Fruit fly (Drosophila melanogaster): ENCODE measurements around the gene CG33995.

CG33995 gene

DNA sequence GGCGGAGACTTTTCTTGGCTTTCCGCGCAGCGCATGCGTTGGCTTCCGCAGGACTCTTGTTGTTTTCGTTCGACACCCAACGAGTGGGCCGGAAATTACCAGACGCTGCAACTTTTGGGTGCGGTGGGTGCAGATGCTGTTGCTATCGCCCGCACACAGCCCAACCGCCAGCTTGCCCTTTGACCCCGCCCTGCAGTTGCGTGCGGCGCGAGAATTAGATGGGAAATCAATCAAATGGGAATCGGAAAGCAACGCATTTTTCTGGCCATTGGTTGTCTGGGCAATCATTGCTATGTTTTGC, 37.7 kb upstream of the CG33995 start:
- no peak for TF ChIP-seq Myc (optimal IDR thresholded peaks at IDR 0.05)
- peak; percentile 21 for TF ChIP-seq Dif (GFP tag; optimal IDR thresholded peaks at IDR 0.05; ENCODE audit: partially characterized antibody)
- no peak for TF ChIP-seq lola (GFP tag; optimal IDR thresholded peaks at IDR 0.05)
- TF ChIP-seq CrebA (GFP tag; optimal IDR thresholded peaks at IDR 0.05; ENCODE audit: borderline replicate concordance) = no peak
- TF ChIP-seq OdsH (GFP tag; optimal IDR thresholded peaks at IDR 0.05) = no peak
- TF ChIP-seq jim (GFP tag; optimal IDR thresholded peaks at IDR 0.05) = no peak

DNA sequence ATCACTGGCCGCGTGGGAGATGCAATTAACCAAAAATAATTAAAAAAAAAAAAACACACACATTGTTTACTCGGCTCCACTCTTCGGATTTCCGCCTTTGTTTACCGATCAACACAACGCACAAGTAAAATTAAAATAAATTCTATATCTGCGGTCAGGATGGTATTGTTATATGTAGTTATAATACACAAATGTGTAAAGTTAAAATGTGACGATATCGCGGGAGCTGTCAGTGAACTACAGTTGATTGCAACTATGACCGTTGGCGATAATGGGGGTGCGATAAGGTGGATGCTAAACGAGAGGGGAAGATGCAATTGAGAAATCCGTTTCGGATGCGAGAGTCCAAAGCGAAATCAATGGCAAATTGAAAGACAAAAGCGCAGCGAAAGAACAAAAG, 36.7 kb upstream of the CG33995 start:
- no peak for TF ChIP-seq dl (GFP tag; optimal IDR thresholded peaks at IDR 0.05; ENCODE audit: insufficient read depth in 1 of 2, partially characterized antibody in 2 of 2)
- TF ChIP-seq N (GFP tag; optimal IDR thresholded peaks at IDR 0.05) = no peak
- no peak for TF ChIP-seq CrebA (GFP tag; optimal IDR thresholded peaks at IDR 0.05; ENCODE audit: borderline replicate concordance)
- TF ChIP-seq rgr (GFP tag; optimal IDR thresholded peaks at IDR 0.05) = no peak
- TF ChIP-seq Rel (GFP tag; optimal IDR thresholded peaks at IDR 0.05) = no peak
- TF ChIP-seq Rel (tag; optimal IDR thresholded peaks at IDR 0.05) = no peak
- TF ChIP-seq psq (GFP tag; optimal IDR thresholded peaks at IDR 0.05) = no peak
- TF ChIP-seq br (GFP tag; optimal IDR thresholded peaks at IDR 0.05) = no peak
- no peak for TF ChIP-seq OdsH (GFP tag; optimal IDR thresholded peaks at IDR 0.05)
- no peak for TF ChIP-seq Hr78 (GFP tag; optimal IDR thresholded peaks at IDR 0.05)
- TF ChIP-seq Dif (GFP tag; optimal IDR thresholded peaks at IDR 0.05; ENCODE audit: partially characterized antibody) = no peak
- no peak for TF ChIP-seq Hnf4 (GFP tag; optimal IDR thresholded peaks at IDR 0.05)
- TF ChIP-seq Jra (GFP tag; optimal IDR thresholded peaks at IDR 0.05) = no peak
- no peak for TF ChIP-seq sv (GFP tag; optimal IDR thresholded peaks at IDR 0.05)

DNA sequence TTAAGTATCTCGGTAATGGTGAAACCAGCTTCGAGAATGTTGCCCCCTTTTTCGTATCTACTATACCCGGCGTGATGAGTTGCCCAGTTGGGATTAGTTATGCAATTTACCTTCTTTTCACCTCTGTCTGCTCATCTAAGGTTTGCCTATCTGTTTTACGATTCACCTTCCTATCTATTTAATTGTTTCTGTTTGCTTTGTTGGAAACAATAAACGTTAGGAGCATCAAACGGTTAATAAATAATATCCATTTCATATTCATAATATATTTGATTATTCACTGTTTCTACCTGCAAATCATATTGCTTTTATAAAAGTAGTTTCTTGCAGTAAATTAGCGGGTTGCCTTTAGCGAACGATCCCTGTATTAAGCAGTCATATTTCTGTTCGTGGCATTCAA, 35.8 kb upstream of the CG33995 start:
- TF ChIP-seq rgr (GFP tag; optimal IDR thresholded peaks at IDR 0.05) (peak; percentile 9), OdsH (GFP tag; optimal IDR thresholded peaks at IDR 0.05) (peak; percentile 16), Rel (GFP tag; optimal IDR thresholded peaks at IDR 0.05) (no peak), Rel (tag; optimal IDR thresholded peaks at IDR 0.05) (peak; percentile 15), sv (GFP tag; optimal IDR thresholded peaks at IDR 0.05) (no peak), usp (GFP tag; optimal IDR thresholded peaks at IDR 0.05) (no peak), foxo (GFP tag; optimal IDR thresholded peaks at IDR 0.05) (peak in 1 of 2 experiments; percentile 6), br (GFP tag; optimal IDR thresholded peaks at IDR 0.05) (peak; percentile 17), Dif (GFP tag; optimal IDR thresholded peaks at IDR 0.05; ENCODE audit: partially characterized antibody) (no peak), psq (GFP tag; optimal IDR thresholded peaks at IDR 0.05) (no peak)

DNA sequence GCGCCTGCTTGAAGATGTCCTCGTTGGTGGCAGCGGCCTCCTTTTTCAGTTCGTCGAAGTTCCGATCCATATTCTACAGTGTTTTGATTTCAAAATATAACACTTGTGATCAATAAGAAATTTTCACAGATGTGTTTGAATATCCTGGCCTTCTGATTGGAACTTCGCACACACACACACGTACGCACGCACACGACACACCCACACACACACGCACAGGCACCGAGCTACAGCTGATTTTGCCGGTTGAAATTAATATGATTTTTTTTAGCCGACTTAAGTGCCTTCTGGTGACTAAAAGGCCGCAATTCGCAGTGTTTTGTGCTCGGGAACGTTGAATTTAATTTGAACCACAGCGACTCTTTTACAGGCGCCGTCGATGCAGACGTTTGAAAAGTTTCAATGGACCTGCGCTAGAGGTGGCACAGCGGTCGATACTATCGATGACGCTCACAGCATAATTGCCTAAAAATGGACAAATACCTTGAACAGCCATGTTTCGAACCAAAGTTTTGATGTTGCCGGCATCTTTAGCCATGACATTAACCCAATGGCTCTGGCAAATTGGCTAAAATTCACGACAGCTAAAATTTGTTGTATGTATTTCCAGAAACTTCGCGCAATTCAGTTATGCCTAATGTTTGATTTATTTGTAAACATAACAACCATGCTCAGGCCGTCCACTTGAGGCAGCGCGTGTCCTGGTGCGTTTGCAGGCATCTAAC, 33.6 kb upstream of the CG33995 start, which contains the start of gene Rtnl1:
TSS of gene Rtnl1 (minus strand) at position 415 of the 725 bp plus-strand sequence.
- TF ChIP-seq pan (optimal IDR thresholded peaks at IDR 0.05) (no peak), rgr (GFP tag; optimal IDR thresholded peaks at IDR 0.05) (peak; percentile 69), Hr78 (GFP tag; optimal IDR thresholded peaks at IDR 0.05) (no peak), psq (GFP tag; optimal IDR thresholded peaks at IDR 0.05) (no peak), HLH106 (tag; optimal IDR thresholded peaks at IDR 0.05) (peak; percentile 17), Jra (GFP tag; optimal IDR thresholded peaks at IDR 0.05) (peak; percentile 65), foxo (GFP tag; optimal IDR thresholded peaks at IDR 0.05) (peak in 1 of 2 experiments; percentile 27), GATAd (GFP tag; optimal IDR thresholded peaks at IDR 0.05) (no peak), jim (GFP tag; optimal IDR thresholded peaks at IDR 0.05) (no peak), Dif (GFP tag; optimal IDR thresholded peaks at IDR 0.05; ENCODE audit: partially characterized antibody) (peak; percentile 57), dl (GFP tag; optimal IDR thresholded peaks at IDR 0.05; ENCODE audit: insufficient read depth in 1 of 2, partially characterized antibody in 2 of 2) (no peak), Hr83 (GFP tag; optimal IDR thresholded peaks at IDR 0.05; ENCODE audit: poor library complexity, severe bottlenecking) (peak; percentile 78), ey (GFP tag; optimal IDR thresholded peaks at IDR 0.05) (no peak), fru (GFP tag; optimal IDR thresholded peaks at IDR 0.05) (peak; percentile 23), Myc (optimal IDR thresholded peaks at IDR 0.05) (peak; percentile 92), tai (GFP tag; optimal IDR thresholded peaks at IDR 0.05) (no peak), usp (GFP tag; optimal IDR thresholded peaks at IDR 0.05) (no peak), CrebA (GFP tag; optimal IDR thresholded peaks at IDR 0.05; ENCODE audit: borderline replicate concordance) (no peak), Dfd (GFP tag; optimal IDR thresholded peaks at IDR 0.05) (no peak), lola (GFP tag; optimal IDR thresholded peaks at IDR 0.05) (no peak), br (GFP tag; optimal IDR thresholded peaks at IDR 0.05) (peak; percentile 29), N (GFP tag; optimal IDR thresholded peaks at IDR 0.05) (no peak), brk (GFP tag; optimal IDR thresholded peaks at IDR 0.05) (no peak), sv (GFP tag; optimal IDR thresholded peaks at IDR 0.05) (no peak), Sp1 (GFP tag; optimal IDR thresholded peaks at IDR 0.05) (peak; percentile 54), Hnf4 (GFP tag; optimal IDR thresholded peaks at IDR 0.05) (no peak), dsf (GFP tag; optimal IDR thresholded peaks at IDR 0.05; ENCODE audit: borderline replicate concordance) (no peak), Vsx2 (GFP tag; optimal IDR thresholded peaks at IDR 0.05; ENCODE audit: partially characterized antibody) (no peak), Abd-B (GFP tag; optimal IDR thresholded peaks at IDR 0.05) (no peak), dmrt93B (GFP tag; optimal IDR thresholded peaks at IDR 0.05) (no peak), OdsH (GFP tag; optimal IDR thresholded peaks at IDR 0.05) (no peak), CG9705 (GFP tag; optimal IDR thresholded peaks at IDR 0.05) (peak; percentile 12), sage (GFP tag; optimal IDR thresholded peaks at IDR 0.05) (no peak), woc (GFP tag; optimal IDR thresholded peaks at IDR 0.05) (no peak), h (GFP tag; optimal IDR thresholded peaks at IDR 0.05) (peak; percentile 60), CG32264 (GFP tag; optimal IDR thresholded peaks at IDR 0.05) (no peak), Rel (GFP tag; optimal IDR thresholded peaks at IDR 0.05) (no peak), Rel (tag; optimal IDR thresholded peaks at IDR 0.05) (peak; percentile 57), Mio (GFP tag; optimal IDR thresholded peaks at IDR 0.05) (no peak)
